Fruit fly (Drosophila melanogaster) whole organism, wandering third instar larva: ENCODE data around the gene Vlet.
A peak's percentile ranks its signal among the peaks of the same experiment; 100 is the strongest.

Source experiments
- N ChIP-seq: fragments of >200 bp; optimal IDR thresholded peaks from 2 replicates; lab custom pipeline; 2018; ENCODE audit warnings: missing biosample characterization, missing external identifiers, missing genetic modification characterization
- Rel ChIP-seq, 2 experiments: fragments of 200-800 bp; sonication (Bioruptor generic) in 1 of 2; optimal IDR thresholded peaks; 2 replicates in 1 of 2; 3 replicates in 1 of 2; lab custom pipeline; 2016 to 2019; ENCODE audit warnings: mild to moderate bottlenecking in 2 of 2, missing biosample characterization in 2 of 2, missing genetic modification characterization in 2 of 2, moderate library complexity in 1 of 2
- brk ChIP-seq: fragments of 200-800 bp; sonication (Bioruptor generic); optimal IDR thresholded peaks from 2 replicates; lab custom pipeline; 2016; ENCODE audit warnings: missing biosample characterization, mild to moderate bottlenecking, missing genetic modification characterization
- dmrt93B ChIP-seq: fragments of 200-800 bp; sonication (Bioruptor generic); optimal IDR thresholded peaks from 2 replicates; lab custom pipeline; 2018; ENCODE audit warnings: missing biosample characterization, mild to moderate bottlenecking, missing genetic modification characterization
- psq ChIP-seq: fragments of 200-800 bp; sonication (Bioruptor generic); optimal IDR thresholded peaks from 3 replicates; lab custom pipeline; 2017; ENCODE audit warnings: missing biosample characterization, mild to moderate bottlenecking, missing genetic modification characterization, moderate library complexity
- usp ChIP-seq: fragments of >200 bp; optimal IDR thresholded peaks from 2 replicates; lab custom pipeline; 2017; ENCODE audit warnings: missing biosample characterization, missing genetic modification characterization

dm6 chrX:11717892-11718291, 39.5 kb upstream of the Vlet start:
- no peak for TF ChIP-seq psq (GFP tag; lab: Kevin White, UChicago)
- TF ChIP-seq brk (GFP tag; lab: Kevin White, UChicago), result no peak
- no peak for TF ChIP-seq usp
- TF ChIP-seq N (GFP tag; lab: Kevin White, UChicago), result no peak
- no peak for TF ChIP-seq dmrt93B
- TF ChIP-seq Rel (GFP tag; optimal IDR thresholded peaks at IDR 0.05; lab: Kevin White, UChicago), result no peak
- TF ChIP-seq Rel (tag; optimal IDR thresholded peaks at IDR 0.05; lab: Kevin White, UChicago), result peak; percentile 20
